Fruit fly (Drosophila melanogaster) whole organism, adult: Measurements from ENCODE around the gene CG3679.

Source experiments
- CG11617 ChIP-seq: fragments of 200-800 bp; sonication (Bioruptor generic); optimal IDR thresholded peaks from 2 replicates; lab custom pipeline; 2017; ENCODE audit warnings: mild to moderate bottlenecking, missing biosample characterization, missing genetic modification reagents, missing genetic modification characterization
- CG12768 ChIP-seq: fragments of 200-800 bp; sonication (Bioruptor generic); optimal IDR thresholded peaks from 2 replicates; lab custom pipeline; 2017; ENCODE audit warnings: missing biosample characterization, missing genetic modification characterization, mild to moderate bottlenecking, moderate library complexity, missing genetic modification reagents
- CG14711 ChIP-seq: fragments of 200-800 bp; sonication (Bioruptor generic); optimal IDR thresholded peaks from 2 replicates; lab custom pipeline; 2018; ENCODE audit warnings: missing biosample characterization, mild to moderate bottlenecking, missing genetic modification characterization, moderate library complexity
- CG1620 ChIP-seq: fragments of 200-800 bp; sonication (Bioruptor generic); optimal IDR thresholded peaks from 2 replicates; lab custom pipeline; 2016; ENCODE audit warnings: missing biosample characterization, missing genetic modification characterization
- CG33017 ChIP-seq: fragments of 200-800 bp; sonication (Bioruptor generic); optimal IDR thresholded peaks from 2 replicates; lab custom pipeline; 2018; ENCODE audit warnings: missing biosample characterization, mild to moderate bottlenecking, missing genetic modification characterization, moderate library complexity
- CG5204 ChIP-seq: fragments of 200-800 bp; sonication (Bioruptor generic); optimal IDR thresholded peaks from 2 replicates; lab custom pipeline; 2016; ENCODE audit warnings: missing biosample characterization, missing genetic modification characterization
- CG7045 ChIP-seq: fragments of 200-800 bp; sonication (Bioruptor generic); optimal IDR thresholded peaks from 2 replicates; lab custom pipeline; 2017; ENCODE audit warnings: missing biosample characterization, mild to moderate bottlenecking, missing genetic modification characterization
- CG7101 ChIP-seq: fragments of 200-800 bp; sonication (Bioruptor generic); optimal IDR thresholded peaks from 2 replicates; lab custom pipeline; 2018; ENCODE audit warnings: missing biosample characterization, mild to moderate bottlenecking, missing genetic modification characterization, moderate library complexity
- Clk ChIP-seq: fragments of 200-800 bp; sonication (Bioruptor generic); optimal IDR thresholded peaks from 2 replicates; lab custom pipeline; 2017; ENCODE audit warnings: missing biosample characterization, missing genetic modification characterization
- Crg-1 ChIP-seq: fragments of 200-800 bp; sonication (Bioruptor generic); optimal IDR thresholded peaks from 2 replicates; lab custom pipeline; 2016; ENCODE audit warnings: missing biosample characterization, missing genetic modification characterization
- Hr96 ChIP-seq: fragments of 200-800 bp; sonication (Bioruptor generic); optimal IDR thresholded peaks from 2 replicates; lab custom pipeline; 2016; ENCODE audit warnings: missing biosample characterization, missing genetic modification characterization
- Mnt ChIP-seq: fragments of 200-800 bp; sonication (Bioruptor generic); optimal IDR thresholded peaks from 2 replicates; lab custom pipeline; 2016; ENCODE audit warnings: missing biosample characterization, mild to moderate bottlenecking, missing genetic modification characterization
- bab1 ChIP-seq: fragments of 200-800 bp; sonication (Bioruptor generic); optimal IDR thresholded peaks from 3 replicates; lab custom pipeline; 2019; ENCODE audit warnings: missing biosample characterization, mild to moderate bottlenecking, missing genetic modification characterization, moderate library complexity
- cic ChIP-seq: fragments of 200-800 bp; sonication (Bioruptor generic); optimal IDR thresholded peaks from 2 replicates; lab custom pipeline; 2017; ENCODE audit warnings: missing biosample characterization, mild to moderate bottlenecking, missing genetic modification characterization, moderate library complexity
- cnc ChIP-seq, 2 experiments: fragments of >200 bp; optimal IDR thresholded peaks; 2 replicates each; lab custom pipeline; 2017
- kay ChIP-seq: fragments of 200-800 bp; sonication (Bioruptor generic); peaks from one replicate; lab custom pipeline; 2016; ENCODE audit warnings: missing biosample characterization, missing genetic modification characterization, borderline replicate concordance
- ovo ChIP-seq: fragments of 200-800 bp; sonication (Bioruptor generic); optimal IDR thresholded peaks from 2 replicates; lab custom pipeline; 2016; ENCODE audit warnings: missing biosample characterization, missing genetic modification characterization
- pad ChIP-seq: fragments of 200-800 bp; sonication (Bioruptor generic); optimal IDR thresholded peaks from 3 replicates; lab custom pipeline; 2017; ENCODE audit warnings: missing biosample characterization, missing genetic modification characterization, mild to moderate bottlenecking, moderate library complexity, missing genetic modification reagents
- tj ChIP-seq: fragments of 200-800 bp; sonication (Bioruptor generic); optimal IDR thresholded peaks from 3 replicates; lab custom pipeline; 2017; ENCODE audit warnings: missing biosample characterization, mild to moderate bottlenecking, missing genetic modification characterization, moderate library complexity
- toe ChIP-seq: fragments of 200-800 bp; sonication (Bioruptor generic); optimal IDR thresholded peaks from 2 replicates; lab custom pipeline; 2016; ENCODE audit warnings: missing biosample characterization, missing genetic modification characterization

Gene CG3679

DNA sequence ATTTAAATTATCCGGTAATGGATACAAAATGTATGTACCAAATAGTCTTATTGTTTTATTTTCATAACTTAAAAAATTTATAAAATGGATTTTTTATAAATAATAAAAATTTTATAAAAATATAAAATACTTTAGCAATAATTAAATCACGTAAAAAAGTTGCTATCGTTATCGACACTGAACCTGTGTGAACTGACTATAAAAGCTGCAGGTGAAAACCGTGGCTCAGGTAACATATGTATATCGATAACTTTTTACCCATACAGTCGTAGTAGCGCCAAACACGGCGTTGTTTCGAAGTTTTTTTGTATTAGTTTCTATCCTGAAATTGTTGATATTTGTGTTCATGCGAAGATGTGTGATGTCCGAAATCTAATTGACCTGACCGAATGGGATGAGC is at the start of gene CG3679:
Gene CG3679 (plus strand): TSS at position 235 of the 400 bp plus-strand sequence.
- TF ChIP-seq Clk (GFP tag; lab: Kevin White, UChicago) (no peak), Hr96 (GFP tag; lab: Kevin White, UChicago) (no peak), CG33017 (tag; lab: Kevin White, UChicago) (no peak), tj (GFP tag; lab: Kevin White, UChicago) (no peak), CG7101 (tag; lab: Kevin White, UChicago) (no peak), CG14711 (tag; lab: Kevin White, UChicago) (peak; percentile 5), cnc (optimal IDR thresholded peaks at IDR 0.05; lab: Kevin White, UChicago) (no peak)

DNA sequence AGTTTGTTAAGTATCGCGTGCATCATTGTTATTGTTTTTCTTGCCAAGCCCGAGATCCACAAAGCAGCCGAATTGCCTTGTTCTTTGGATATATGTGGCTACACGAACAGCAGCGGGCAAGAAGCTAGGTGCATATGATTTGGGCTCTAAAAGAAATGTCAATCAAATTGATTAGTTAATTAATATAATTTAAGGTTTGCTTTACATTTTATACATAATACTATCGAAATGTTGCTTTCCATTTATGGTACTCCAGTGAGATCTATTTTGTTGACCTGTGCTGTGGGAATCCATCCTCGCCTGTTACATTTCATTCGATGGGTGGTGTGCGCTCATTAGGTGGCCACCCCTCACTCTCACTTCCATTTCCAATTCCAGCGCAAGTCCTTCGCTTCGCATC is 40.3 kb upstream of the CG3679 start:
- TF ChIP-seq CG12768 (GFP tag; lab: Kevin White, UChicago) = no peak
- TF ChIP-seq pad (GFP tag; lab: Kevin White, UChicago) = no peak
- no peak for TF ChIP-seq Hr96 (GFP tag; lab: Kevin White, UChicago)
- TF ChIP-seq tj (GFP tag; lab: Kevin White, UChicago) = no peak
- no peak for TF ChIP-seq CG33017 (tag; lab: Kevin White, UChicago)
- TF ChIP-seq Mnt (GFP tag; lab: Kevin White, UChicago) = no peak
- no peak for TF ChIP-seq toe (GFP tag; lab: Kevin White, UChicago)
- TF ChIP-seq cnc (optimal IDR thresholded peaks at IDR 0.05; lab: Kevin White, UChicago) = no peak
- TF ChIP-seq ovo (GFP tag; lab: Kevin White, UChicago) = no peak
- no peak for TF ChIP-seq CG5204 (GFP tag; lab: Kevin White, UChicago)

DNA sequence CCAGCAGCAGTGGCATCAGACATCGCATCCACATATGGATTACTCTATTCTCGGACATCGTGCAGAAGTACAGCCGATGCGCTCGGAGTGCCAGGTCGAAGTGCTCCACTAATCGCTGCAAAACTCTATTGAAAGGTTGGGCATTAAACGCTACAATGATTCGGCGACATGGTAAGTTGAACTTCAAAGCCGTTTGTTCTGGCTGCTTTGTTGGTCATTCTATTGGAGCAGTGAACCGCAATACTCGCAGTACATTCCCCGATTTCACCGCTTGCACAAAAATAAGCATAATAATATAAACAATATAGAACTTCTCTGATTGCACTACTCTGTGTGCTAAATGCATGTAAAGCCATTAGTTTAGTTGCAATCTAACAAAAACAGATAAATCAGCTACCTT is 37.2 kb upstream of the CG3679 start, which contains the start of gene CG12507:
Gene CG12507 (minus strand): TSS at position 101 of the 400 bp plus-strand sequence.
- TF ChIP-seq CG12768 (GFP tag; lab: Kevin White, UChicago) = no peak
- TF ChIP-seq CG5204 (GFP tag; lab: Kevin White, UChicago) = no peak
- no peak for TF ChIP-seq cnc (optimal IDR thresholded peaks at IDR 0.05; lab: Kevin White, UChicago)
- no peak for TF ChIP-seq tj (GFP tag; lab: Kevin White, UChicago)

DNA sequence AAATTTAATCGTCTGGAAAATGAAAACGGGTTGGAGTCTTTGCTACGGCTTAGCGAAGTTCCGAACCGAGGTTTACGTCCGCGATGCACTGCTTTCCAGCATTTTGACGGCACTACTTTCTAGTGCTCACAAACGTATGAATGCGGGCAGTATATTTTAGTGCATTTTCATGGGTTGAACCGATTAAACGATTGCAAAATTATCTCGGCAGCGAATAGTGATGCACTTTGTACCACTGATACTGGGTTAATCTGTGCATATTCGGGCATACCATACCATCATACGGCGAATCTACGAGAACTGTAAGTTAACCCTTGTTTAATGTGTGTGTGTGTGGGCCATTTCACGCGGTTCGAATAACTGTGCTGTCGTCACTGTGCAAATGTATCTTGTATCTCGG is 32.9 kb upstream of the CG3679 start, which contains the start of gene Mfe2:
Gene Mfe2 (plus strand): TSS at position 157 of the 400 bp plus-strand sequence.
- TF ChIP-seq ovo (GFP tag; lab: Kevin White, UChicago) (peak; percentile 76), CG7101 (tag; lab: Kevin White, UChicago) (peak; percentile 67), CG14711 (tag; lab: Kevin White, UChicago) (peak; percentile 44), cnc (optimal IDR thresholded peaks at IDR 0.05; lab: Kevin White, UChicago) (no peak), pad (GFP tag; lab: Kevin White, UChicago) (peak; percentile 74), tj (GFP tag; lab: Kevin White, UChicago) (peak; percentile 22), CG1620 (GFP tag; lab: Kevin White, UChicago) (peak; percentile 86), Hr96 (GFP tag; lab: Kevin White, UChicago) (no peak), Crg-1 (GFP tag; lab: Kevin White, UChicago) (peak; percentile 84), Clk (GFP tag; lab: Kevin White, UChicago) (peak; percentile 6), cic (GFP tag; lab: Kevin White, UChicago) (peak; percentile 53), CG12768 (GFP tag; lab: Kevin White, UChicago) (peak; percentile 85), toe (GFP tag; lab: Kevin White, UChicago) (peak; percentile 49), CG7045 (GFP tag; lab: Kevin White, UChicago) (peak; percentile 8), CG5204 (GFP tag; lab: Kevin White, UChicago) (peak; percentile 10), Mnt (GFP tag; lab: Kevin White, UChicago) (peak; percentile 74), bab1 (GFP tag; lab: Kevin White, UChicago) (peak; percentile 70), CG33017 (tag; lab: Kevin White, UChicago) (peak; percentile 36), kay (GFP tag; lab: Kevin White, UChicago) (no peak), CG11617 (GFP tag; lab: Kevin White, UChicago) (peak; percentile 63)

DNA sequence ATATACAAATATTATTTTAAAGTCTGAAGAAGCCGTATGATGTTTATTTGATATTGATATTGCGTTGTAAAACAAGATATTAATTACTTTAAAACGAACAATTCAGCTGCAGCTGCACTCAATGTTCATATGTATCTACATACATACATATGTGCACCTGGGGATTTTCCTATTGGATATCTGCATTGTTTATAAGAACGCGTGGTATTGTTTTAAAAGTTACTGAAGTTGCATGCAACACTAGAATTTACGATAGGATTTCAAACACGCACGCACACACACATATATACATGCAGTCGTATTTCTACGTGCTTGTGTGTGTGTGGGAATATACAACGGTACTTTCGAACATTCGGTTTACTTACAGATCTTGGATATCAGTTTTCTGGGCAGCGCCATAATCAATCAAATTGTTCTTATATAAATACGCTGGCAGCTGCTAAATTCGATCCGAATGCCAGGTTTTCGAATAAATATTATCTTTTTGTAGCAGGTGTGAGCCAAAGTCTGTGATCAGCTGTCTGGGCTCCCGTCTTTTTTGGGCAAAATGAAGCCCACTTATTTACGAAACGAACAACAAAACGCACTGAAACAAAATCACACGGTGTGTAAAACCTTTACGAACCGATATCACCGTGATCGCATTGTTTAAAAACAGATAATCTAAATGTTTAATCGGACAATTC is 28.4 kb upstream of the CG3679 start:
- TF ChIP-seq kay (GFP tag; lab: Kevin White, UChicago) = no peak
- TF ChIP-seq bab1 (GFP tag; lab: Kevin White, UChicago) = no peak
- TF ChIP-seq Crg-1 (GFP tag; lab: Kevin White, UChicago) = no peak
- no peak for TF ChIP-seq Mnt (GFP tag; lab: Kevin White, UChicago)
- peak; percentile 48 for TF ChIP-seq ovo (GFP tag; lab: Kevin White, UChicago)
- no peak for TF ChIP-seq cnc (optimal IDR thresholded peaks at IDR 0.05; lab: Kevin White, UChicago)
- no peak for TF ChIP-seq CG7101 (tag; lab: Kevin White, UChicago)
- no peak for TF ChIP-seq pad (GFP tag; lab: Kevin White, UChicago)

DNA sequence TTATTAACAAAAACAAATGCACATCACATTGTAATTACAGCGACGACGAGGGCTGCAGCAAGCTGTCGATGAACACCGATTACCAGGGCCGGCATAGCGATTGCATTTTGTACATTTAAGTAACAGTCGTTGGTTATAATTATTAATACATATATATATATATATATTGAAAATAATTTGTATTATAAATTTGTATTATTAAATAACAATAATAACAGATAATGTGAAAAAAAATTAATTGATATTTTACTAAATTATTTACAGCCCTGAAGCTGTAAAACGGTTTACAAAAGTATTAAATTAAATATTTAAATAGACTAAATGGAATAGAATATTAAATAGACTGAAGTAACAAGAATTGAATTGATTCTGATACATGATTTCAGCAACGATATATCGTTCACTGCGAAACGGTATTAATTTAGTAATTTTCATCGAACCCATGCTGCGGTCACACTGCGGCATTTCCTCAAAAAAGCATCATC is 27.8 kb upstream of the CG3679 start, which contains the start of the genes kat80 and Prosalpha4:
Gene kat80 (minus strand): TSS at position 327 of the 485 bp plus-strand sequence.
Gene Prosalpha4 (plus strand): TSS at position 417 of the 485 bp plus-strand sequence.
- peak; percentile 20 for TF ChIP-seq ovo (GFP tag; lab: Kevin White, UChicago)
- peak; percentile 32 for TF ChIP-seq Mnt (GFP tag; lab: Kevin White, UChicago)
- TF ChIP-seq Crg-1 (GFP tag; lab: Kevin White, UChicago) = no peak
- TF ChIP-seq CG14711 (tag; lab: Kevin White, UChicago) = peak; percentile 72
- peak; percentile 26 for TF ChIP-seq CG1620 (GFP tag; lab: Kevin White, UChicago)
- peak; percentile 49 for TF ChIP-seq toe (GFP tag; lab: Kevin White, UChicago)
- TF ChIP-seq kay (GFP tag; lab: Kevin White, UChicago) = no peak
- TF ChIP-seq CG11617 (GFP tag; lab: Kevin White, UChicago) = peak; percentile 68
- TF ChIP-seq CG7045 (GFP tag; lab: Kevin White, UChicago) = no peak
- TF ChIP-seq cic (GFP tag; lab: Kevin White, UChicago) = no peak
- no peak for TF ChIP-seq CG12768 (GFP tag; lab: Kevin White, UChicago)
- TF ChIP-seq pad (GFP tag; lab: Kevin White, UChicago) = peak; percentile 22
- TF ChIP-seq bab1 (GFP tag; lab: Kevin White, UChicago) = no peak
- no peak for TF ChIP-seq cnc (optimal IDR thresholded peaks at IDR 0.05; lab: Kevin White, UChicago)
- peak; percentile 68 for TF ChIP-seq CG7101 (tag; lab: Kevin White, UChicago)
- TF ChIP-seq Hr96 (GFP tag; lab: Kevin White, UChicago) = no peak
- peak; percentile 41 for TF ChIP-seq tj (GFP tag; lab: Kevin White, UChicago)
- no peak for TF ChIP-seq CG33017 (tag; lab: Kevin White, UChicago)
- TF ChIP-seq Clk (GFP tag; lab: Kevin White, UChicago) = no peak
